Fruit fly (Drosophila melanogaster) whole organism, prepupa: ENCODE results near the gene Vha36-3.

Experiments
- CG3032 ChIP-seq: fragments of 200-800 bp; optimal IDR thresholded peaks from 2 replicates; lab custom pipeline; 2019; ENCODE audit warnings: missing biosample characterization, mild to moderate bottlenecking, missing genetic modification characterization, moderate library complexity
- CG6808 ChIP-seq: fragments of 200-800 bp; sonication (Bioruptor generic); optimal IDR thresholded peaks from 3 replicates; lab custom pipeline; 2017; ENCODE audit warnings: missing biosample characterization, missing genetic modification characterization, mild to moderate bottlenecking, moderate library complexity, missing genetic modification reagents
- CG9139 ChIP-seq: fragments of 200-800 bp; sonication (Bioruptor generic); optimal IDR thresholded peaks from 3 replicates; lab custom pipeline; 2017; ENCODE audit warnings: missing biosample characterization, mild to moderate bottlenecking, missing genetic modification characterization
- Lpt ChIP-seq: fragments of 200-800 bp; sonication (Bioruptor generic); optimal IDR thresholded peaks from 3 replicates; lab custom pipeline; 2016; ENCODE audit warnings: missing biosample characterization, missing genetic modification characterization
- Met ChIP-seq: fragments of 200-800 bp; sonication (Bioruptor generic); optimal IDR thresholded peaks from 3 replicates; lab custom pipeline; 2016; ENCODE audit warnings: missing biosample characterization, missing genetic modification characterization
- eg ChIP-seq: fragments of 200-800 bp; sonication (Bioruptor generic); IDR thresholded peaks from 3 replicates; pipeline ENCODE4 v1.3.6; 2022; ENCODE audit warnings: missing biosample characterization, missing genetic modification characterization
- fd59A ChIP-seq: fragments of 200-800 bp; sonication (Bioruptor generic); optimal IDR thresholded peaks from 2 replicates; lab custom pipeline; 2017; ENCODE audit warnings: missing biosample characterization, mild to moderate bottlenecking, missing genetic modification characterization, missing genetic modification reagents
- salr ChIP-seq, 2 experiments: fragments of 200-800 bp; sonication (Bioruptor generic); optimal IDR thresholded peaks; 3 replicates each; lab custom pipeline; 2016 to 2018; ENCODE audit warnings: missing biosample characterization in 2 of 2, missing genetic modification characterization in 2 of 2, mild to moderate bottlenecking in 1 of 2
- topi ChIP-seq: fragments of 200-800 bp; sonication (Bioruptor generic); optimal IDR thresholded peaks from 3 replicates; lab custom pipeline; 2016; ENCODE audit warnings: missing biosample characterization, missing genetic modification characterization

DNA sequence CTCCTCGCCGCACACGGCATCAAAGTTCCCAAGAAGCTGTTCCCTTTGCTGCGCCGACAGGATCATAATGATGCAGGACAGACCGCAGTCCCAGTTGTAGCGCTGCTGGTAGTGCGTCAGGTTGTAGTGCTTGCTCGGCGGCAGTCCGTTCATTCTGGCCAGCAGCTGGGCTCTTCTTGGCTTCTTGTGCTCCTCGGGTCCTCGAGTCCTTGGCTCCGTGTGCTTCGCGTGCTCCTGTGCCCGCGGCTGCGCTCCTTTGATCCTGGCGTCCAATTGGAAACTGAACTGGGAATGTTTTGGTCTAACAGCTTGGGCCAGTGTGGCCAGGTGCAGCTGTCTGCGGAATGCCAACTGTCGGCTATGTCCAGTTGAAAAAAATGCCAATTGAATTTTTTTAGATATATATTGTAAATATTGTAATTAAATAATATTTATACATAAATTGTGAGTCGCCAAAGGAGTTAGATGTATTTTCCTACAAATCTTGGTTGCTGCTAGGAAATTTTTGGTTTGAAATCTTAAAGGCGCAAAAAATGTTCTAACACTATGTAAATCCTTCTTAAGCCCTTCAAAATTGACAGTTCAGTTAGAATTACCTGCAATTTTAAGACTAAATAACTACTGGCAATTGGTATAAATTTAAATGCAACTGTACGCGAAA, 4.8 kb upstream of the Vha36-3 start, which contains the start of gene CG13760:
- TF ChIP-seq fd59A (no peak), Met (GFP tag; lab: Kevin White, UChicago) (no peak), salr (GFP tag; optimal IDR thresholded peaks at IDR 0.05; lab: Kevin White, UChicago) (no peak), CG6808 (no peak), Lpt (GFP tag; lab: Kevin White, UChicago) (no peak), CG9139 (no peak), topi (no peak), eg (GFP tag; lab: Robert Waterston, UW) (no peak), CG3032 (tag; lab: Kevin White, UChicago) (no peak)
